Worm (Caenorhabditis elegans) whole organism, L1 larva: ENCODE data around the gene F55F1.2.

ENCODE experiments used
- C04F5.9 ChIP-seq: sonication (generic microtip); optimal IDR thresholded peaks from 2 replicates; lab custom pipeline; 2016; ENCODE audit warnings: missing genetic modification characterization, missing compliant biosample characterization
- C16A3.4 ChIP-seq: fragments of 150-350 bp; optimal IDR thresholded peaks from 2 replicates; lab custom pipeline; 2014; ENCODE audit warnings: missing biosample characterization, missing genetic modification characterization
- alr-1 ChIP-seq: fragments of 200-800 bp; sonication (Bioruptor generic); optimal IDR thresholded peaks from 2 replicates; lab custom pipeline; 2018; ENCODE audit warnings: borderline replicate concordance, mild to moderate bottlenecking, missing genetic modification characterization, missing compliant biosample characterization
- aly-2 ChIP-seq: fragments of 150-350 bp; optimal IDR thresholded peaks from 2 replicates; lab custom pipeline; 2014; ENCODE audit warnings: missing biosample characterization, missing genetic modification characterization
- ceh-8 ChIP-seq: fragments of 200-800 bp; sonication (Bioruptor generic); optimal IDR thresholded peaks from 2 replicates; lab custom pipeline; 2018; ENCODE audit warnings: mild to moderate bottlenecking, missing genetic modification characterization, moderate library complexity, missing compliant biosample characterization
- ceh-82 ChIP-seq, 3 experiments: fragments of 150-350 bp in 1 of 3; sonication (generic microtip) in 2 of 3; optimal IDR thresholded peaks; 2 replicates each; lab custom pipeline; 2014 to 2017; ENCODE audit warnings: missing biosample characterization in 3 of 3, missing genetic modification characterization in 3 of 3
- ceh-88 ChIP-seq: fragments of 200-800 bp; sonication (Bioruptor generic); IDR thresholded peaks from 2 replicates; pipeline ENCODE4 v1.3.6; 2022; ENCODE audit warnings: missing genetic modification characterization, missing compliant biosample characterization
- ceh-90 ChIP-seq: sonication (generic microtip); optimal IDR thresholded peaks from 2 replicates; lab custom pipeline; 2016; ENCODE audit warnings: missing genetic modification characterization, missing compliant biosample characterization
- ces-1 ChIP-seq: fragments of 150-350 bp; optimal IDR thresholded peaks from 2 replicates; lab custom pipeline; 2014; ENCODE audit warnings: missing biosample characterization, missing genetic modification reagents, missing genetic modification characterization
- dsc-1 ChIP-seq: sonication (generic microtip); optimal IDR thresholded peaks from 2 replicates; lab custom pipeline; 2016; ENCODE audit warnings: mild to moderate bottlenecking, missing genetic modification characterization, missing compliant biosample characterization
- efl-1 ChIP-seq, 4 experiments: fragments of 150-350 bp; optimal IDR thresholded peaks in 3 of 4; peaks in 1 of 4; 1 replicate in 1 of 4; 2 replicates in 3 of 4; lab custom pipeline; 2014; ENCODE audit warnings: missing biosample characterization in 2 of 4, missing genetic modification characterization in 2 of 4, missing genetic modification reagents in 2 of 4
- efl-3 ChIP-seq: fragments of 200-800 bp; sonication (Bioruptor generic); optimal IDR thresholded peaks from 2 replicates; lab custom pipeline; 2018; ENCODE audit warnings: mild to moderate bottlenecking, missing genetic modification characterization, missing compliant biosample characterization
- egl-13 ChIP-seq: sonication (generic microtip); optimal IDR thresholded peaks from 2 replicates; lab custom pipeline; 2016; ENCODE audit warnings: missing genotype, missing genetic modification reagents, missing genetic modification characterization, missing compliant biosample characterization
- elt-2 ChIP-seq: sonication (generic microtip); optimal IDR thresholded peaks from 2 replicates; lab custom pipeline; 2016; ENCODE audit warnings: missing genetic modification characterization, mild to moderate bottlenecking, inconsistent platforms, missing compliant biosample characterization, missing genetic modification reagents
- elt-3 ChIP-seq, 6 experiments: fragments of 150-350 bp in 1 of 6; sonication (generic microtip); optimal IDR thresholded peaks; 2 replicates each; lab custom pipeline; 2017 to 2018; ENCODE audit warnings: missing biosample characterization in 6 of 6, missing genetic modification characterization in 6 of 6, inconsistent platforms in 1 of 6
- ets-5 ChIP-seq: fragments of 200-800 bp; sonication (Bioruptor generic); IDR thresholded peaks from 2 replicates; pipeline ENCODE4 v1.3.6; 2022; ENCODE audit warnings: missing genetic modification characterization, missing compliant biosample characterization
- fkh-10 ChIP-seq: sonication (generic microtip); optimal IDR thresholded peaks from 2 replicates; lab custom pipeline; 2017; ENCODE audit warnings: missing biosample characterization, missing genetic modification reagents, missing genetic modification characterization
- fkh-4 ChIP-seq: sonication (generic microtip); optimal IDR thresholded peaks from 2 replicates; lab custom pipeline; 2016; ENCODE audit warnings: missing compliant biosample characterization, missing genetic modification characterization, borderline replicate concordance
- fkh-8 ChIP-seq: sonication (generic microtip); optimal IDR thresholded peaks from 2 replicates; lab custom pipeline; 2016; ENCODE audit warnings: mild to moderate bottlenecking, missing genetic modification characterization, missing compliant biosample characterization
- fos-1 ChIP-seq: fragments of 150-350 bp; optimal IDR thresholded peaks from 2 replicates; lab custom pipeline; 2014; ENCODE audit warnings: missing biosample characterization, missing genetic modification characterization
- grh-1 ChIP-seq: fragments of 200-800 bp; sonication (Bioruptor generic); IDR thresholded peaks from 2 replicates; pipeline ENCODE4 v1.3.6; 2022; ENCODE audit warnings: missing genetic modification reagents, missing genetic modification characterization, missing compliant biosample characterization
- hlh-17 ChIP-seq: fragments of 200-800 bp; sonication (Bioruptor generic); optimal IDR thresholded peaks from 2 replicates; lab custom pipeline; 2018; ENCODE audit warnings: missing genetic modification characterization, mild to moderate bottlenecking, missing compliant biosample characterization, moderate library complexity, borderline replicate concordance
- hpl-2 ChIP-seq: fragments of 150-350 bp; optimal IDR thresholded peaks from 2 replicates; lab custom pipeline; 2014; ENCODE audit warnings: missing biosample characterization, missing genetic modification reagents, missing genetic modification characterization
- irx-1 ChIP-seq: sonication (generic microtip); optimal IDR thresholded peaks from 2 replicates; lab custom pipeline; 2016; ENCODE audit warnings: missing genetic modification characterization, missing compliant biosample characterization
- isw-1 ChIP-seq: fragments of 200-800 bp; sonication (Bioruptor generic); IDR thresholded peaks from 2 replicates; pipeline ENCODE4 v1.3.6; 2022; ENCODE audit warnings: missing genetic modification characterization, missing compliant biosample characterization
- jun-1 ChIP-seq: fragments of 150-350 bp; optimal IDR thresholded peaks from 2 replicates; lab custom pipeline; 2014; ENCODE audit warnings: missing biosample characterization, missing genetic modification reagents, missing genetic modification characterization
- lin-13 ChIP-seq: fragments of 150-350 bp; optimal IDR thresholded peaks from 2 replicates; lab custom pipeline; 2014; ENCODE audit warnings: missing biosample characterization, missing genetic modification reagents, missing genetic modification characterization
- lin-35 ChIP-seq, 2 experiments: fragments of 150-350 bp; optimal IDR thresholded peaks; 2 replicates each; lab custom pipeline; 2014; ENCODE audit warnings: missing biosample characterization in 2 of 2, missing genetic modification characterization in 2 of 2, missing genetic modification reagents in 2 of 2
- lir-3 ChIP-seq: sonication (generic microtip); optimal IDR thresholded peaks from 2 replicates; lab custom pipeline; 2016; ENCODE audit warnings: mild to moderate bottlenecking, missing genetic modification characterization, moderate library complexity, missing compliant biosample characterization; ENCODE audit not compliant: poor library complexity
- mdl-1 ChIP-seq, 2 experiments: fragments of 150-350 bp; optimal IDR thresholded peaks; 2 replicates each; lab custom pipeline; 2014 to 2017; ENCODE audit warnings: missing biosample characterization in 2 of 2, missing genetic modification characterization in 2 of 2, inconsistent platforms in 1 of 2
- mep-1 ChIP-seq: fragments of 150-350 bp; optimal IDR thresholded peaks from 2 replicates; lab custom pipeline; 2014; ENCODE audit warnings: missing biosample characterization, missing genetic modification characterization
- nhr-11 ChIP-seq: fragments of 150-350 bp; optimal IDR thresholded peaks from 2 replicates; lab custom pipeline; 2014; ENCODE audit warnings: missing biosample characterization, missing genetic modification characterization
- nhr-12 ChIP-seq: sonication (generic microtip); optimal IDR thresholded peaks from 2 replicates; lab custom pipeline; 2017; ENCODE audit warnings: missing biosample characterization, missing genetic modification characterization
- nhr-237 ChIP-seq: fragments of 150-350 bp; optimal IDR thresholded peaks from 2 replicates; lab custom pipeline; 2014; ENCODE audit warnings: missing biosample characterization, missing genetic modification characterization
- nhr-28 ChIP-seq: fragments of 150-350 bp; optimal IDR thresholded peaks from 2 replicates; lab custom pipeline; 2014; ENCODE audit warnings: missing biosample characterization, missing genetic modification characterization
- nhr-71 ChIP-seq: sonication (generic microtip); optimal IDR thresholded peaks from 2 replicates; lab custom pipeline; 2016; ENCODE audit warnings: mild to moderate bottlenecking, missing genetic modification characterization, moderate library complexity, missing compliant biosample characterization
- nhr-76 ChIP-seq: sonication (generic microtip); optimal IDR thresholded peaks from 2 replicates; lab custom pipeline; 2017; ENCODE audit warnings: missing biosample characterization, missing genetic modification characterization
- nhr-77 ChIP-seq: fragments of 150-350 bp; optimal IDR thresholded peaks from 2 replicates; lab custom pipeline; 2014; ENCODE audit warnings: missing biosample characterization, missing genetic modification characterization
- nhr-90 ChIP-seq: sonication (generic microtip); optimal IDR thresholded peaks from 2 replicates; lab custom pipeline; 2016; ENCODE audit warnings: mild to moderate bottlenecking, missing genetic modification characterization, missing compliant biosample characterization; ENCODE audit not compliant: poor library complexity
- pax-3 ChIP-seq: fragments of 200-800 bp; sonication (Bioruptor generic); optimal IDR thresholded peaks from 2 replicates; lab custom pipeline; 2018; ENCODE audit warnings: mild to moderate bottlenecking, missing genetic modification characterization, moderate library complexity, missing compliant biosample characterization
- pqm-1 ChIP-seq: sonication (generic microtip); optimal IDR thresholded peaks from 3 replicates; lab custom pipeline; 2017; ENCODE audit warnings: missing biosample characterization, missing genetic modification characterization
- rnt-1 ChIP-seq: sonication (generic microtip); optimal IDR thresholded peaks from 2 replicates; lab custom pipeline; 2016; ENCODE audit warnings: mild to moderate bottlenecking, missing genetic modification characterization, moderate library complexity, missing compliant biosample characterization
- skn-1 ChIP-seq: fragments of 150-350 bp; optimal IDR thresholded peaks from 2 replicates; lab custom pipeline; 2014; ENCODE audit warnings: missing biosample characterization, missing genetic modification characterization
- snpc-4 ChIP-seq: fragments of 150-350 bp; optimal IDR thresholded peaks from 2 replicates; lab custom pipeline; 2014; ENCODE audit warnings: missing biosample characterization, missing genetic modification characterization
- sox-4 ChIP-seq: sonication (generic microtip); optimal IDR thresholded peaks from 2 replicates; lab custom pipeline; 2016; ENCODE audit warnings: missing genetic modification characterization, missing compliant biosample characterization
- sup-37 ChIP-seq: fragments of 200-800 bp; sonication (Bioruptor generic); optimal IDR thresholded peaks from 2 replicates; lab custom pipeline; 2018; ENCODE audit warnings: mild to moderate bottlenecking, missing genetic modification characterization, missing compliant biosample characterization
- swsn-7 ChIP-seq: sonication (generic microtip); optimal IDR thresholded peaks from 2 replicates; lab custom pipeline; 2016; ENCODE audit warnings: missing genetic modification characterization, missing compliant biosample characterization
- unc-30 ChIP-seq: sonication (generic microtip); optimal IDR thresholded peaks from 2 replicates; lab custom pipeline; 2017; ENCODE audit warnings: missing biosample characterization, missing genetic modification characterization
- unc-62 ChIP-seq: fragments of 150-350 bp; optimal IDR thresholded peaks from 2 replicates; lab custom pipeline; 2014; ENCODE audit warnings: missing biosample characterization, missing genetic modification reagents, missing genetic modification characterization
- unc-86 ChIP-seq: sonication (generic microtip); optimal IDR thresholded peaks from 2 replicates; lab custom pipeline; 2016; ENCODE audit warnings: missing genetic modification characterization, missing compliant biosample characterization
- xbp-1 ChIP-seq: sonication (generic microtip); optimal IDR thresholded peaks from 2 replicates; lab custom pipeline; 2016; ENCODE audit warnings: missing genetic modification characterization, missing compliant biosample characterization
- ztf-11 ChIP-seq, 2 experiments: sonication (generic microtip); optimal IDR thresholded peaks; 2 replicates each; lab custom pipeline; 2016 to 2017; ENCODE audit warnings: missing genetic modification characterization in 2 of 2, missing biosample characterization in 1 of 2, missing compliant biosample characterization in 1 of 2

The F55F1.2 gene

DNA sequence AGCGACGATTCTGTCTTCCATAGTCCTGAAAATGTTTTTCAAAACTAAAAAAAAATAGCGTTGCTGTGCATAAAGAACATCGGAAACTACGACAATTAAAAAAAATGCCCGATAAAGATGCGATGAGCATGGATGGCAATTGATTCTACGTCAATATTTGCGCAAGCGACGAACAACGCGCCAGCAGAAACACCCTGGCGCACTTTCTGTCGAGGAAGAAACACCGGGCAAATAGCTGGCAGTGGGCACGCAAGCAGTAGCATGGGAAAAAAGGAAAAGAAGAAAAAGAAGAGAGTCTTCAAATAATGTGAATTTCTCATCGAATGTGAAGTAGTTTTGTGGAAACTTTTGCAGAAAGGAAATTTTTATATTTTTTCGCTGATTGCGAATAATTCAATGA is 39.8 kb upstream of the F55F1.2 start, which contains the start of gene C14A11.9 (continued):
- TF ChIP-seq lin-35 (GFP tag; optimal IDR thresholded peaks at IDR 0.05; lab: Kevin White, UChicago) (peak; percentile 78 to 90), alr-1 (no peak), hpl-2 (peak; percentile 72), elt-3 (tag; optimal IDR thresholded peaks at IDR 0.05; lab: Kevin White, UChicago) (peak in 3 of 6 experiments; percentile 29 to 63 (median 35)), unc-30 (no peak), snpc-4 (tag; lab: Kevin White, UChicago) (peak; percentile 86), pqm-1 (tag; lab: Kevin White, UChicago) (no peak), unc-86 (tag; lab: Kevin White, UChicago) (peak; percentile 95), mep-1 (tag; lab: Kevin White, UChicago) (peak; percentile 98), ceh-90 (tag; lab: Kevin White, UChicago) (peak; percentile 23), xbp-1 (tag; lab: Kevin White, UChicago) (peak; percentile 90), lin-13 (peak; percentile 91), ets-5 (no peak), ztf-11 (tag; optimal IDR thresholded peaks at IDR 0.05; lab: Kevin White, UChicago) (peak in 1 of 2 experiments; percentile 66), nhr-11 (peak; percentile 72), fos-1 (tag; lab: Kevin White, UChicago) (peak; percentile 89), skn-1 (tag; lab: Kevin White, UChicago) (peak; percentile 89), nhr-90 (tag; lab: Kevin White, UChicago) (peak; percentile 94), rnt-1 (peak; percentile 96), fkh-10 (GFP tag; lab: Kevin White, UChicago) (peak; percentile 92), elt-2 (tag; lab: Kevin White, UChicago) (peak; percentile 91), nhr-71 (tag; lab: Kevin White, UChicago) (peak; percentile 95), nhr-76 (tag; lab: Kevin White, UChicago) (peak; percentile 13), fkh-8 (tag; lab: Kevin White, UChicago) (peak; percentile 91), efl-1 (optimal IDR thresholded peaks at IDR 0.05; lab: Kevin White, UChicago) (peak; percentile 71 to 79), efl-1 (GFP tag; optimal IDR thresholded peaks at IDR 0.05 in 1 of 2; lab: Kevin White, UChicago) (peak; percentile 70 to 98), swsn-7 (tag; lab: Kevin White, UChicago) (peak; percentile 96), ceh-82 (tag; optimal IDR thresholded peaks at IDR 0.05; lab: Kevin White, UChicago) (peak; percentile 82 to 95 (median 93)), nhr-77 (peak; percentile 66), isw-1 (GFP tag; lab: Robert Waterston, UW) (peak; percentile 82), ceh-88 (peak; percentile 70), mdl-1 (tag; optimal IDR thresholded peaks at IDR 0.05; lab: Kevin White, UChicago) (peak in 1 of 2 experiments; percentile 87), lir-3 (tag; lab: Kevin White, UChicago) (peak; percentile 56), egl-13 (peak; percentile 93), sup-37 (GFP tag; lab: Kevin White, UChicago) (peak; percentile 68), nhr-28 (tag; lab: Kevin White, UChicago) (no peak), ceh-8 (GFP tag; lab: Kevin White, UChicago) (peak; percentile 81), dsc-1 (tag; lab: Kevin White, UChicago) (peak; percentile 95), nhr-12 (tag; lab: Kevin White, UChicago) (peak; percentile 2), irx-1 (tag; lab: Kevin White, UChicago) (peak; percentile 92), jun-1 (tag; lab: Kevin White, UChicago) (peak; percentile 92), ces-1 (GFP tag; lab: Kevin White, UChicago) (no peak), aly-2 (tag; lab: Kevin White, UChicago) (peak; percentile 76), grh-1 (GFP tag; lab: Robert Waterston, UW) (peak; percentile 80), efl-3 (peak; percentile 52), nhr-237 (no peak), C16A3.4 (tag; lab: Kevin White, UChicago) (peak; percentile 84), unc-62 (GFP tag; lab: Kevin White, UChicago) (no peak), fkh-4 (tag; lab: Kevin White, UChicago) (peak; percentile 44), pax-3 (tag; lab: Kevin White, UChicago) (peak; percentile 82), hlh-17 (no peak), C04F5.9 (tag; lab: Kevin White, UChicago) (peak; percentile 71), sox-4 (tag; lab: Kevin White, UChicago) (peak; percentile 68)
